Fruit fly (Drosophila melanogaster) whole organism, embryonic: Measurements from ENCODE around the gene RpL4.

ENCODE experiments used
- Atf3 ChIP-seq: fragments of 200-800 bp; sonication (Bioruptor generic); optimal IDR thresholded peaks from 3 replicates; lab custom pipeline; 2016; ENCODE audit warnings: missing biosample characterization, missing genetic modification characterization
- CG10431 ChIP-seq: fragments of 200-800 bp; sonication (Bioruptor generic); optimal IDR thresholded peaks from 3 replicates; lab custom pipeline; 2018; ENCODE audit warnings: missing biosample characterization, mild to moderate bottlenecking, missing genetic modification characterization
- CG10543 ChIP-seq: fragments of 200-800 bp; sonication (Bioruptor generic); optimal IDR thresholded peaks from 3 replicates; lab custom pipeline; 2017; ENCODE audit warnings: missing biosample characterization, mild to moderate bottlenecking, missing genetic modification characterization, moderate library complexity
- CG1233 ChIP-seq: fragments of 200-800 bp; sonication (Bioruptor generic); optimal IDR thresholded peaks from 4 replicates; lab custom pipeline; 2018; ENCODE audit warnings: missing biosample characterization, mild to moderate bottlenecking, missing genetic modification characterization
- CG12942 ChIP-seq: fragments of 200-800 bp; sonication (Bioruptor generic); optimal IDR thresholded peaks from 3 replicates; lab custom pipeline; 2016; ENCODE audit warnings: missing biosample characterization, missing genetic modification characterization
- CG13424 ChIP-seq: fragments of 200-800 bp; sonication (Bioruptor generic); optimal IDR thresholded peaks from 2 replicates; lab custom pipeline; 2019; ENCODE audit warnings: missing biosample characterization, mild to moderate bottlenecking, missing genetic modification characterization, moderate library complexity
- CG13624 ChIP-seq: fragments of 200-800 bp; sonication (Bioruptor generic); optimal IDR thresholded peaks from 2 replicates; lab custom pipeline; 2016; ENCODE audit warnings: missing biosample characterization, missing genetic modification characterization
- CG14014 ChIP-seq: fragments of 200-800 bp; sonication (Bioruptor generic); IDR thresholded peaks from 2 replicates; pipeline ENCODE4 v1.3.6; 2022; ENCODE audit warnings: missing biosample characterization, missing genetic modification characterization
- CG14710 ChIP-seq: fragments of 200-800 bp; sonication (Bioruptor generic); optimal IDR thresholded peaks from 3 replicates; lab custom pipeline; 2019; ENCODE audit warnings: missing biosample characterization, mild to moderate bottlenecking, missing genetic modification characterization, moderate library complexity
- CG15011 ChIP-seq: fragments of 200-800 bp; sonication (Bioruptor generic); optimal IDR thresholded peaks from 3 replicates; lab custom pipeline; 2018; ENCODE audit warnings: missing biosample characterization, mild to moderate bottlenecking, missing genetic modification characterization
- CG18262 ChIP-seq: fragments of 200-800 bp; optimal IDR thresholded peaks from 3 replicates; lab custom pipeline; 2019; ENCODE audit warnings: missing biosample characterization, mild to moderate bottlenecking, missing genetic modification characterization, moderate library complexity
- CG2129 ChIP-seq: fragments of 200-800 bp; sonication (Bioruptor generic); IDR thresholded peaks from 2 replicates; pipeline ENCODE4 v1.3.6; 2022; ENCODE audit warnings: missing biosample characterization, missing genetic modification characterization; ENCODE audit not compliant: partially characterized antibody
- CG2199 ChIP-seq: fragments of 200-800 bp; sonication (Bioruptor generic); IDR thresholded peaks from 3 replicates; pipeline ENCODE4 v1.3.6; 2022; ENCODE audit warnings: missing biosample characterization, missing genetic modification characterization
- CG2875 ChIP-seq: fragments of 200-800 bp; sonication (Bioruptor generic); optimal IDR thresholded peaks from 2 replicates; lab custom pipeline; 2017; ENCODE audit warnings: missing biosample characterization, mild to moderate bottlenecking, missing genetic modification characterization, missing genetic modification reagents
- CG42726 ChIP-seq: fragments of 200-800 bp; sonication (Bioruptor generic); IDR thresholded peaks from 2 replicates; pipeline ENCODE4 v1.3.6; 2022; ENCODE audit warnings: missing biosample characterization, missing genetic modification characterization; ENCODE audit not compliant: partially characterized antibody
- CG4360 ChIP-seq: fragments of 200-800 bp; sonication (Bioruptor generic); IDR thresholded peaks from 2 replicates; pipeline ENCODE4 v1.3.6; 2022; ENCODE audit warnings: missing biosample characterization, missing genetic modification characterization
- CG4707 ChIP-seq: fragments of 200-800 bp; sonication (Bioruptor generic); optimal IDR thresholded peaks from 2 replicates; lab custom pipeline; 2018; ENCODE audit warnings: missing biosample characterization, mild to moderate bottlenecking, missing genetic modification characterization, moderate library complexity
- CG4820 ChIP-seq: fragments of 200-800 bp; sonication (Bioruptor generic); optimal IDR thresholded peaks from 3 replicates; lab custom pipeline; 2016; ENCODE audit warnings: missing biosample characterization, missing genetic modification characterization
- CG6654 ChIP-seq: fragments of 200-800 bp; sonication (Bioruptor generic); optimal IDR thresholded peaks from 2 replicates; lab custom pipeline; 2017; ENCODE audit warnings: missing biosample characterization, mild to moderate bottlenecking, missing genetic modification characterization
- CG6689 ChIP-seq: fragments of 200-800 bp; sonication (Bioruptor generic); IDR thresholded peaks from 2 replicates; pipeline ENCODE4 v1.3.6; 2022; ENCODE audit warnings: missing biosample characterization, missing genetic modification characterization
- CG6854 ChIP-seq: fragments of 200-800 bp; sonication (Bioruptor generic); optimal IDR thresholded peaks from 3 replicates; lab custom pipeline; 2017; ENCODE audit warnings: missing biosample characterization, mild to moderate bottlenecking, missing genetic modification characterization
- CG7372 ChIP-seq: fragments of 200-800 bp; sonication (Bioruptor generic); IDR thresholded peaks from 2 replicates; pipeline ENCODE4 v1.3.6; 2022; ENCODE audit warnings: missing biosample characterization, missing genetic modification characterization
- CG7928 ChIP-seq: fragments of 200-800 bp; sonication (Bioruptor generic); optimal IDR thresholded peaks from 2 replicates; lab custom pipeline; 2017; ENCODE audit warnings: missing biosample characterization, mild to moderate bottlenecking, missing genetic modification characterization
- CTCF ChIP-seq: fragments of 200-800 bp; sonication (Bioruptor generic); optimal IDR thresholded peaks from 2 replicates; lab custom pipeline; 2017; ENCODE audit warnings: missing biosample characterization, mild to moderate bottlenecking, missing genetic modification characterization, moderate library complexity
- Deaf1 ChIP-seq: fragments of 200-800 bp; optimal IDR thresholded peaks from 3 replicates; lab custom pipeline; 2019; ENCODE audit warnings: missing biosample characterization, mild to moderate bottlenecking, missing genetic modification characterization, moderate library complexity
- E2f1 ChIP-seq: fragments of 200-800 bp; sonication (Bioruptor generic); IDR thresholded peaks from 2 replicates; pipeline ENCODE4 v1.3.6; 2022; ENCODE audit warnings: missing biosample characterization, missing genetic modification characterization
- Ets65A ChIP-seq: fragments of 200-800 bp; sonication (Bioruptor generic); peaks from one replicate; lab custom pipeline; 2016; ENCODE audit warnings: missing biosample characterization, missing genetic modification characterization
- HLH4C ChIP-seq: fragments of 200-800 bp; sonication (Bioruptor generic); IDR thresholded peaks from 3 replicates; pipeline ENCODE4 v1.3.6; 2022; ENCODE audit warnings: missing biosample characterization, missing genetic modification characterization; ENCODE audit not compliant: partially characterized antibody
- MESR4 ChIP-seq: fragments of 200-800 bp; sonication (Bioruptor generic); optimal IDR thresholded peaks from 2 replicates; lab custom pipeline; 2018; ENCODE audit warnings: missing biosample characterization, mild to moderate bottlenecking, missing genetic modification characterization, moderate library complexity
- NK7.1 ChIP-seq: fragments of 200-800 bp; sonication (Bioruptor generic); optimal IDR thresholded peaks from 3 replicates; lab custom pipeline; 2016; ENCODE audit warnings: missing biosample characterization, missing genetic modification characterization
- Oli ChIP-seq: fragments of 200-800 bp; sonication (Bioruptor generic); optimal IDR thresholded peaks from 2 replicates; lab custom pipeline; 2018; ENCODE audit warnings: missing biosample characterization, mild to moderate bottlenecking, missing genetic modification characterization, moderate library complexity
- Pdp1 ChIP-seq, 2 experiments: fragments of 200-800 bp; sonication (Bioruptor generic); optimal IDR thresholded peaks; 3 replicates each; lab custom pipeline; 2016; ENCODE audit warnings: missing biosample characterization in 2 of 2, missing genetic modification characterization in 2 of 2, mild to moderate bottlenecking in 1 of 2, moderate library complexity in 1 of 2
- Side ChIP-seq: fragments of 200-800 bp; sonication (Bioruptor generic); optimal IDR thresholded peaks from 2 replicates; lab custom pipeline; 2016; ENCODE audit warnings: missing biosample characterization, missing genetic modification characterization
- Ssrp ChIP-seq: fragments of 200-800 bp; sonication (Bioruptor generic); optimal IDR thresholded peaks from 2 replicates; lab custom pipeline; 2018; ENCODE audit warnings: missing biosample characterization, mild to moderate bottlenecking, missing genetic modification characterization, moderate library complexity
- br ChIP-seq: fragments of >200 bp; optimal IDR thresholded peaks from 2 replicates; lab custom pipeline; 2017
- cas ChIP-seq: fragments of 200-800 bp; sonication (Bioruptor generic); IDR thresholded peaks from 2 replicates; pipeline ENCODE4 v1.3.6; 2022; ENCODE audit warnings: missing biosample characterization, missing genetic modification characterization
- crc ChIP-seq: fragments of 200-800 bp; sonication (Bioruptor generic); optimal IDR thresholded peaks from 2 replicates; lab custom pipeline; 2016; ENCODE audit warnings: missing biosample characterization, missing genetic modification characterization
- cwo ChIP-seq: fragments of 200-800 bp; sonication (Bioruptor generic); optimal IDR thresholded peaks from 3 replicates; lab custom pipeline; 2017; ENCODE audit warnings: missing biosample characterization, missing genetic modification characterization, mild to moderate bottlenecking, moderate library complexity, missing genetic modification reagents
- disco-r ChIP-seq: fragments of 200-800 bp; sonication (Bioruptor generic); optimal IDR thresholded peaks from 2 replicates; lab custom pipeline; 2016; ENCODE audit warnings: missing biosample characterization, missing genetic modification characterization
- dpn ChIP-seq, 2 experiments: fragments of 200-800 bp; sonication (Bioruptor generic); optimal IDR thresholded peaks; 3 replicates each; lab custom pipeline; 2016; ENCODE audit warnings: missing biosample characterization in 2 of 2, missing genetic modification characterization in 2 of 2
- esg ChIP-seq: fragments of 200-800 bp; sonication (Bioruptor generic); conservative IDR thresholded peaks from 2 replicates; pipeline ENCODE4 v1.3.6; 2022; ENCODE audit warnings: missing biosample characterization, missing genetic modification characterization
- fd3F ChIP-seq: fragments of 200-800 bp; sonication (Bioruptor generic); optimal IDR thresholded peaks from 2 replicates; lab custom pipeline; 2018; ENCODE audit warnings: missing biosample characterization, mild to moderate bottlenecking, missing genetic modification characterization, moderate library complexity
- gsb ChIP-seq: fragments of 200-800 bp; sonication (Bioruptor generic); IDR thresholded peaks from 2 replicates; pipeline ENCODE4 v1.3.6; 2022; ENCODE audit warnings: missing biosample characterization, missing genetic modification characterization
- h ChIP-seq: fragments of >200 bp; optimal IDR thresholded peaks from 2 replicates; lab custom pipeline; 2017
- jing ChIP-seq: fragments of 200-800 bp; sonication (Bioruptor generic); optimal IDR thresholded peaks from 2 replicates; lab custom pipeline; 2018; ENCODE audit warnings: missing biosample characterization, mild to moderate bottlenecking, missing genetic modification characterization
- nerfin-2 ChIP-seq: fragments of 200-800 bp; sonication (Bioruptor generic); IDR thresholded peaks from 2 replicates; pipeline ENCODE4 v1.3.6; 2022; ENCODE audit warnings: missing biosample characterization, missing genetic modification characterization; ENCODE audit not compliant: partially characterized antibody
- oc ChIP-seq: fragments of 200-800 bp; sonication (Bioruptor generic); optimal IDR thresholded peaks from 2 replicates; lab custom pipeline; 2018; ENCODE audit warnings: missing biosample characterization, mild to moderate bottlenecking, missing genetic modification characterization, moderate library complexity
- pfk ChIP-seq: fragments of 200-800 bp; sonication (Bioruptor generic); optimal IDR thresholded peaks from 2 replicates; lab custom pipeline; 2018; ENCODE audit warnings: missing biosample characterization, mild to moderate bottlenecking, missing genetic modification characterization, moderate library complexity
- shn ChIP-seq: fragments of 200-800 bp; sonication (Bioruptor generic); optimal IDR thresholded peaks from 3 replicates; lab custom pipeline; 2016; ENCODE audit warnings: missing biosample characterization, missing genetic modification characterization
- trem ChIP-seq: fragments of 200-800 bp; optimal IDR thresholded peaks from 3 replicates; lab custom pipeline; 2019; ENCODE audit warnings: missing biosample characterization, mild to moderate bottlenecking, missing genetic modification characterization, moderate library complexity
- ttk ChIP-seq: fragments of 200-800 bp; sonication (Bioruptor generic); IDR thresholded peaks from 2 replicates; pipeline ENCODE4 v2.1.2; 2022; ENCODE audit warnings: missing biosample characterization, missing genetic modification characterization

RpL4 gene

DNA sequence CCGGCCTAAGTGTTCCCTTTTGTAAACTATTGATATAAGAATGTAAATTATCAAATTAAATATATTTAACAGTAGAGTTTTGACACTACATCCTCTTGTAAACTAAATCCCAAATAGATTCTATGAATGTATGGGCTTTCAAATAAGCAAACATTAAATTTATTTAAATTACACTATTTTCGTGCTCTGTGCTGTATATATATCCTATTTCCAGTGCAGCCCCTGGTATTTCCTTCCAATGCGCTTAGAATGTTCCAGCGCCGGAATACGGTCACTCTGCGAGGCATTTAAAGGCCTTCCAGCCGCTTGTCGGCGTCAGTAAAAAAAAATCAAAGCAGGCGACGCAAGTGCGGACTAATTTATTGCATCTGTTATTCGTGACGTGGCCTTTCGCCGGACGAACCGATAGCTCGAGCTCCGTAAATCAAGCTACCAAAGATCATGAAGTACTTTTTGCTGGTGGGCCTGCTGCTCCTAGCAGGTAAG lies 25.8 kb downstream of the RpL4 start, which contains the start of gene Gp93 (continued):
- TF ChIP-seq Pdp1 (GFP tag; optimal IDR thresholded peaks at IDR 0.05; lab: Kevin White, UChicago): peak in 1 of 2 experiments; percentile 34
- peak; percentile 40; the same call in 1 of the 2 replicates for TF ChIP-seq CG7372 (GFP tag; lab: Robert Waterston, UW)
- TF ChIP-seq CG6689 (GFP tag; lab: Robert Waterston, UW): peak; percentile 70
- peak; percentile 62 for TF ChIP-seq Oli (tag; lab: Kevin White, UChicago)
- no peak for TF ChIP-seq nerfin-2 (GFP tag; lab: Robert Waterston, UW)
- TF ChIP-seq trem (tag; lab: Kevin White, UChicago): peak; percentile 29
- no peak for TF ChIP-seq CG2199 (GFP tag; lab: Robert Waterston, UW)
- no peak for TF ChIP-seq Deaf1 (tag; lab: Kevin White, UChicago)
- no peak for TF ChIP-seq E2f1 (GFP tag; lab: Robert Waterston, UW)
- TF ChIP-seq Ssrp (tag; lab: Kevin White, UChicago): peak; percentile 65
- TF ChIP-seq CG42726: peak; percentile 57; the same call in 1 of the 2 replicates
- no peak for TF ChIP-seq crc
- TF ChIP-seq CG10431 (GFP tag; lab: Kevin White, UChicago): no peak
- peak; percentile 8 for TF ChIP-seq CG10543 (GFP tag; lab: Kevin White, UChicago)
- peak; percentile 72 for TF ChIP-seq CG18262
- no peak for TF ChIP-seq CTCF (GFP tag; lab: Kevin White, UChicago)
- TF ChIP-seq br: no peak
- TF ChIP-seq Atf3 (GFP tag; lab: Kevin White, UChicago): peak; percentile 9
- peak; percentile 19 for TF ChIP-seq CG7928 (GFP tag; lab: Kevin White, UChicago)
- peak; percentile 55; the same call in 1 of the 2 replicates for TF ChIP-seq ttk (GFP tag; lab: Robert Waterston, UW)
- TF ChIP-seq Ets65A (GFP tag; lab: Kevin White, UChicago): peak; percentile 72
- no peak for TF ChIP-seq cwo
- TF ChIP-seq CG2875: peak; percentile 18
- no peak; the same call in 2 of the 3 replicates for TF ChIP-seq HLH4C (GFP tag; lab: Robert Waterston, UW)
- TF ChIP-seq esg (GFP tag; lab: Robert Waterston, UW): peak; percentile 32; the same call in 1 of the 2 replicates
- no peak for TF ChIP-seq CG15011 (GFP tag; lab: Kevin White, UChicago)
- TF ChIP-seq CG14014 (GFP tag; lab: Robert Waterston, UW): peak; percentile 69
- TF ChIP-seq CG6654 (GFP tag; lab: Kevin White, UChicago): no peak
- no peak for TF ChIP-seq Side (GFP tag; lab: Kevin White, UChicago)
- TF ChIP-seq h (lab: Kevin White, UChicago): no peak
- TF ChIP-seq MESR4 (GFP tag; lab: Kevin White, UChicago): peak; percentile 87
- TF ChIP-seq CG12942 (GFP tag; lab: Kevin White, UChicago): peak; percentile 49
- TF ChIP-seq cas (GFP tag; lab: Robert Waterston, UW): 0 out of 2 replicates have a peak, but pooled peaks have one; percentile 6
- no peak for TF ChIP-seq CG1233 (GFP tag; lab: Kevin White, UChicago)
- TF ChIP-seq jing (GFP tag; lab: Kevin White, UChicago): no peak
- TF ChIP-seq dpn (GFP tag; optimal IDR thresholded peaks at IDR 0.05; lab: Kevin White, UChicago): peak; percentile 25 to 64
- TF ChIP-seq CG14710 (tag; lab: Kevin White, UChicago): peak; percentile 38
- no peak for TF ChIP-seq CG6854 (GFP tag; lab: Kevin White, UChicago)
- no peak for TF ChIP-seq CG13624
- no peak for TF ChIP-seq gsb (GFP tag; lab: Robert Waterston, UW)
- no peak for TF ChIP-seq NK7.1 (GFP tag; lab: Kevin White, UChicago)
- TF ChIP-seq shn (GFP tag; lab: Kevin White, UChicago): no peak
- no peak for TF ChIP-seq CG2129 (GFP tag; lab: Robert Waterston, UW)
- TF ChIP-seq oc: no peak
- peak; percentile 29 for TF ChIP-seq CG4820
- TF ChIP-seq CG4360 (GFP tag; lab: Robert Waterston, UW): no peak; the same call in 1 of the 2 replicates
- peak; percentile 42 for TF ChIP-seq fd3F (GFP tag; lab: Kevin White, UChicago)
- peak; percentile 69 for TF ChIP-seq CG13424
- TF ChIP-seq pfk (GFP tag; lab: Kevin White, UChicago): peak; percentile 26
- TF ChIP-seq CG4707: no peak
- TF ChIP-seq disco-r (GFP tag; lab: Kevin White, UChicago): no peak
